Worm (Caenorhabditis elegans) whole organism, L1 larva: ENCODE results near the gene R11G10.3.

Source experiments
- C04F5.9 ChIP-seq: sonication (generic microtip); optimal IDR thresholded peaks from 2 replicates; lab custom pipeline; 2016; ENCODE audit warnings: missing genetic modification characterization, missing compliant biosample characterization
- C34B4.2 ChIP-seq: sonication (generic microtip); optimal IDR thresholded peaks from 2 replicates; lab custom pipeline; 2017; ENCODE audit warnings: mild to moderate bottlenecking, missing genetic modification characterization, missing compliant biosample characterization
- F16B12.6 ChIP-seq: fragments of 150-350 bp; optimal IDR thresholded peaks from 2 replicates; lab custom pipeline; 2014; ENCODE audit warnings: missing biosample characterization, missing genetic modification characterization
- Y116A8C.19 ChIP-seq: sonication (generic microtip); optimal IDR thresholded peaks from 2 replicates; lab custom pipeline; 2016; ENCODE audit warnings: missing compliant biosample characterization, missing genetic modification characterization, borderline replicate concordance
- aly-2 ChIP-seq: fragments of 150-350 bp; optimal IDR thresholded peaks from 2 replicates; lab custom pipeline; 2014; ENCODE audit warnings: missing biosample characterization, missing genetic modification characterization
- blmp-1 ChIP-seq: fragments of 150-350 bp; optimal IDR thresholded peaks from 2 replicates; lab custom pipeline; 2014; ENCODE audit warnings: missing biosample characterization, missing genetic modification characterization
- ceh-63 ChIP-seq: fragments of 200-800 bp; sonication (Bioruptor generic); optimal IDR thresholded peaks from 2 replicates; lab custom pipeline; 2018; ENCODE audit warnings: mild to moderate bottlenecking, missing genetic modification characterization, missing compliant biosample characterization
- ceh-8 ChIP-seq: fragments of 200-800 bp; sonication (Bioruptor generic); optimal IDR thresholded peaks from 2 replicates; lab custom pipeline; 2018; ENCODE audit warnings: mild to moderate bottlenecking, missing genetic modification characterization, moderate library complexity, missing compliant biosample characterization
- ceh-90 ChIP-seq: sonication (generic microtip); optimal IDR thresholded peaks from 2 replicates; lab custom pipeline; 2016; ENCODE audit warnings: missing genetic modification characterization, missing compliant biosample characterization
- dsc-1 ChIP-seq: sonication (generic microtip); optimal IDR thresholded peaks from 2 replicates; lab custom pipeline; 2016; ENCODE audit warnings: mild to moderate bottlenecking, missing genetic modification characterization, missing compliant biosample characterization
- egl-13 ChIP-seq: sonication (generic microtip); optimal IDR thresholded peaks from 2 replicates; lab custom pipeline; 2016; ENCODE audit warnings: missing genotype, missing genetic modification reagents, missing genetic modification characterization, missing compliant biosample characterization
- egl-27 ChIP-seq, 2 experiments: fragments of 150-350 bp in 1 of 2; sonication (generic microtip); optimal IDR thresholded peaks; 3 replicates each; lab custom pipeline; 2017 to 2018; ENCODE audit warnings: missing biosample characterization in 2 of 2, missing genetic modification characterization in 2 of 2, missing genetic modification reagents in 2 of 2
- elt-3 ChIP-seq, 6 experiments: fragments of 150-350 bp in 1 of 6; sonication (generic microtip); optimal IDR thresholded peaks; 2 replicates each; lab custom pipeline; 2017 to 2018; ENCODE audit warnings: missing biosample characterization in 6 of 6, missing genetic modification characterization in 6 of 6, inconsistent platforms in 1 of 6
- ets-5 ChIP-seq: fragments of 200-800 bp; sonication (Bioruptor generic); IDR thresholded peaks from 2 replicates; pipeline ENCODE4 v1.3.6; 2022; ENCODE audit warnings: missing genetic modification characterization, missing compliant biosample characterization
- fkh-10 ChIP-seq: sonication (generic microtip); optimal IDR thresholded peaks from 2 replicates; lab custom pipeline; 2017; ENCODE audit warnings: missing biosample characterization, missing genetic modification reagents, missing genetic modification characterization
- fkh-4 ChIP-seq: sonication (generic microtip); optimal IDR thresholded peaks from 2 replicates; lab custom pipeline; 2016; ENCODE audit warnings: missing compliant biosample characterization, missing genetic modification characterization, borderline replicate concordance
- fkh-8 ChIP-seq: sonication (generic microtip); optimal IDR thresholded peaks from 2 replicates; lab custom pipeline; 2016; ENCODE audit warnings: mild to moderate bottlenecking, missing genetic modification characterization, missing compliant biosample characterization
- fos-1 ChIP-seq: fragments of 150-350 bp; optimal IDR thresholded peaks from 2 replicates; lab custom pipeline; 2014; ENCODE audit warnings: missing biosample characterization, missing genetic modification characterization
- irx-1 ChIP-seq: sonication (generic microtip); optimal IDR thresholded peaks from 2 replicates; lab custom pipeline; 2016; ENCODE audit warnings: missing genetic modification characterization, missing compliant biosample characterization
- jun-1 ChIP-seq: fragments of 150-350 bp; optimal IDR thresholded peaks from 2 replicates; lab custom pipeline; 2014; ENCODE audit warnings: missing biosample characterization, missing genetic modification reagents, missing genetic modification characterization
- lin-13 ChIP-seq: fragments of 150-350 bp; optimal IDR thresholded peaks from 2 replicates; lab custom pipeline; 2014; ENCODE audit warnings: missing biosample characterization, missing genetic modification reagents, missing genetic modification characterization
- lin-39 ChIP-seq: fragments of 150-350 bp; optimal IDR thresholded peaks from 2 replicates; lab custom pipeline; 2014; ENCODE audit warnings: missing biosample characterization, missing genetic modification reagents, missing genetic modification characterization
- lir-3 ChIP-seq: sonication (generic microtip); optimal IDR thresholded peaks from 2 replicates; lab custom pipeline; 2016; ENCODE audit warnings: mild to moderate bottlenecking, missing genetic modification characterization, moderate library complexity, missing compliant biosample characterization; ENCODE audit not compliant: poor library complexity
- mdl-1 ChIP-seq, 2 experiments: fragments of 150-350 bp; optimal IDR thresholded peaks; 2 replicates each; lab custom pipeline; 2014 to 2017; ENCODE audit warnings: missing biosample characterization in 2 of 2, missing genetic modification characterization in 2 of 2, inconsistent platforms in 1 of 2
- nhr-19 ChIP-seq: fragments of 200-800 bp; sonication (Bioruptor generic); conservative IDR thresholded peaks from 2 replicates; pipeline ENCODE4 v1.3.6; 2022; ENCODE audit warnings: missing genetic modification characterization, missing compliant biosample characterization
- nhr-20 ChIP-seq: sonication (generic microtip); optimal IDR thresholded peaks from 2 replicates; lab custom pipeline; 2016; ENCODE audit warnings: mild to moderate bottlenecking, missing genetic modification characterization, missing compliant biosample characterization
- nhr-237 ChIP-seq: fragments of 150-350 bp; optimal IDR thresholded peaks from 2 replicates; lab custom pipeline; 2014; ENCODE audit warnings: missing biosample characterization, missing genetic modification characterization
- nhr-28 ChIP-seq: fragments of 150-350 bp; optimal IDR thresholded peaks from 2 replicates; lab custom pipeline; 2014; ENCODE audit warnings: missing biosample characterization, missing genetic modification characterization
- nhr-76 ChIP-seq: sonication (generic microtip); optimal IDR thresholded peaks from 2 replicates; lab custom pipeline; 2017; ENCODE audit warnings: missing biosample characterization, missing genetic modification characterization
- nhr-77 ChIP-seq: fragments of 150-350 bp; optimal IDR thresholded peaks from 2 replicates; lab custom pipeline; 2014; ENCODE audit warnings: missing biosample characterization, missing genetic modification characterization
- nhr-84 ChIP-seq: sonication (generic microtip); optimal IDR thresholded peaks from 2 replicates; lab custom pipeline; 2017; ENCODE audit warnings: missing biosample characterization, missing genetic modification characterization
- nhr-85 ChIP-seq: sonication (generic microtip); peaks from one replicate; lab custom pipeline; 2016; ENCODE audit warnings: missing genetic modification characterization, inconsistent platforms, missing compliant biosample characterization
- pag-3 ChIP-seq: sonication (generic microtip); optimal IDR thresholded peaks from 2 replicates; lab custom pipeline; 2017; ENCODE audit warnings: missing genetic modification characterization, mild to moderate bottlenecking, missing compliant biosample characterization, antibody characterized with exemption, borderline replicate concordance; ENCODE audit not compliant: insufficient read depth
- pax-3 ChIP-seq: fragments of 200-800 bp; sonication (Bioruptor generic); optimal IDR thresholded peaks from 2 replicates; lab custom pipeline; 2018; ENCODE audit warnings: mild to moderate bottlenecking, missing genetic modification characterization, moderate library complexity, missing compliant biosample characterization
- pqm-1 ChIP-seq: sonication (generic microtip); optimal IDR thresholded peaks from 3 replicates; lab custom pipeline; 2017; ENCODE audit warnings: missing biosample characterization, missing genetic modification characterization
- rnt-1 ChIP-seq: sonication (generic microtip); optimal IDR thresholded peaks from 2 replicates; lab custom pipeline; 2016; ENCODE audit warnings: mild to moderate bottlenecking, missing genetic modification characterization, moderate library complexity, missing compliant biosample characterization
- swsn-7 ChIP-seq: sonication (generic microtip); optimal IDR thresholded peaks from 2 replicates; lab custom pipeline; 2016; ENCODE audit warnings: missing genetic modification characterization, missing compliant biosample characterization
- tbx-2 ChIP-seq: sonication (generic microtip); optimal IDR thresholded peaks from 2 replicates; lab custom pipeline; 2016; ENCODE audit warnings: missing genetic modification characterization, missing compliant biosample characterization
- tlp-1 ChIP-seq: fragments of 150-350 bp; optimal IDR thresholded peaks from 2 replicates; lab custom pipeline; 2014; ENCODE audit warnings: missing biosample characterization, missing genetic modification characterization
- unc-130 ChIP-seq: fragments of 150-350 bp; optimal IDR thresholded peaks from 2 replicates; lab custom pipeline; 2017; ENCODE audit warnings: missing biosample characterization, missing genetic modification characterization, inconsistent platforms
- unc-62 ChIP-seq: fragments of 150-350 bp; optimal IDR thresholded peaks from 2 replicates; lab custom pipeline; 2014; ENCODE audit warnings: missing biosample characterization, missing genetic modification reagents, missing genetic modification characterization
- unc-98 ChIP-seq: fragments of 200-800 bp; sonication (Bioruptor generic); IDR thresholded peaks from 2 replicates; pipeline ENCODE4 v1.3.6; 2022; ENCODE audit warnings: missing genetic modification characterization, missing compliant biosample characterization
- vab-15 ChIP-seq: sonication (generic microtip); optimal IDR thresholded peaks from 2 replicates; lab custom pipeline; 2017; ENCODE audit warnings: missing genotype, mild to moderate bottlenecking, missing genetic modification characterization, missing compliant biosample characterization
- xbp-1 ChIP-seq: sonication (generic microtip); optimal IDR thresholded peaks from 2 replicates; lab custom pipeline; 2016; ENCODE audit warnings: missing genetic modification characterization, missing compliant biosample characterization
- zag-1 ChIP-seq: fragments of 150-350 bp; optimal IDR thresholded peaks from 2 replicates; lab custom pipeline; 2014; ENCODE audit warnings: missing biosample characterization, missing genetic modification characterization
- zip-4 ChIP-seq: fragments of 200-800 bp; sonication (Bioruptor generic); optimal IDR thresholded peaks from 2 replicates; lab custom pipeline; 2018; ENCODE audit warnings: mild to moderate bottlenecking, missing genetic modification characterization, moderate library complexity, missing compliant biosample characterization
- ztf-11 ChIP-seq, 2 experiments: sonication (generic microtip); optimal IDR thresholded peaks; 2 replicates each; lab custom pipeline; 2016 to 2017; ENCODE audit warnings: missing genetic modification characterization in 2 of 2, missing biosample characterization in 1 of 2, missing compliant biosample characterization in 1 of 2
- ztf-4 ChIP-seq: fragments of 150-350 bp; optimal IDR thresholded peaks from 2 replicates; lab custom pipeline; 2014; ENCODE audit warnings: missing biosample characterization, missing genetic modification characterization

The R11G10.3 gene

DNA sequence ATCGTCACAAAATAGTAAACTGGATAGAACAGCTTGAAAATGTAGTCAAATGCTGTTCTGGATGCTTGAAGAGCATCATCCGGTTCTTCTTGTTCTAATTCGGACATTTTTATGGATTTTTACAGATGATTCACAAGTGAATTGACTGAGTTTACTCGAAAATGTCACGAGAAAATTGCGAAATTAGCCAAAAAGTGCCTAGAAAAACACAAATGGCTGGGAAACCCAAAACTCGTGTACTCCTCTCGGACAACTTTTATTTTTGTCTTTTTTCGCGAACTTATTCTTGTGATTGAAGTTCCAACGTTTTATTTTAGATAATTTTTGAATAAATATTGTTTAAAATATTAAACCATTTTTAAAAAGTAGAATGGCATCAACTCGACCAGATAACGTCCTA, 28.3 kb downstream of the R11G10.3 start, which contains the start of the genes C56A3.4 and C56A3.5 (continued):
- TF ChIP-seq irx-1 (peak; percentile 80), lir-3 (tag; lab: Kevin White, UChicago) (peak; percentile 88), nhr-84 (tag; lab: Kevin White, UChicago) (no peak), lin-13 (peak; percentile 15), zag-1 (no peak), nhr-19 (GFP tag; lab: Robert Waterston, UW) (peak; percentile 65), pag-3 (tag; lab: Kevin White, UChicago) (no peak), ceh-90 (peak; percentile 87), unc-62 (GFP tag; lab: Kevin White, UChicago) (no peak), elt-3 (tag; optimal IDR thresholded peaks at IDR 0.05; lab: Kevin White, UChicago) (peak in 1 of 6 experiments; percentile 9), tbx-2 (peak; percentile 62), jun-1 (tag; lab: Kevin White, UChicago) (peak; percentile 27), ets-5 (no peak), vab-15 (tag; lab: Kevin White, UChicago) (no peak), swsn-7 (tag; lab: Kevin White, UChicago) (peak; percentile 50), fkh-8 (tag; lab: Kevin White, UChicago) (peak; percentile 68), pax-3 (tag; lab: Kevin White, UChicago) (peak; percentile 88), blmp-1 (peak; percentile 20), ceh-8 (GFP tag; lab: Kevin White, UChicago) (peak; percentile 20), nhr-237 (no peak), pqm-1 (tag; lab: Kevin White, UChicago) (no peak), rnt-1 (tag; lab: Kevin White, UChicago) (peak; percentile 94), ceh-63 (no peak), ztf-4 (tag; lab: Kevin White, UChicago) (no peak), egl-13 (tag; lab: Kevin White, UChicago) (peak; percentile 59), zip-4 (peak; percentile 82), nhr-28 (tag; lab: Kevin White, UChicago) (no peak), F16B12.6 (tag; lab: Kevin White, UChicago) (peak; percentile 17), unc-98 (peak; percentile 24; the same call in 1 of the 2 replicates), aly-2 (tag; lab: Kevin White, UChicago) (no peak), C34B4.2 (no peak), egl-27 (tag; optimal IDR thresholded peaks at IDR 0.05; lab: Kevin White, UChicago) (no peak), lin-39 (tag; lab: Kevin White, UChicago) (no peak), nhr-20 (tag; lab: Kevin White, UChicago) (peak; percentile 58), nhr-77 (tag; lab: Kevin White, UChicago) (no peak), ztf-11 (tag; optimal IDR thresholded peaks at IDR 0.05; lab: Kevin White, UChicago) (peak in 1 of 2 experiments; percentile 72), Y116A8C.19 (no peak), xbp-1 (peak; percentile 58), nhr-76 (no peak), tlp-1 (no peak), fkh-10 (no peak), fkh-4 (tag; lab: Kevin White, UChicago) (peak; percentile 67), unc-130 (tag; lab: Kevin White, UChicago) (no peak), fos-1 (tag; lab: Kevin White, UChicago) (peak; percentile 8), C04F5.9 (peak; percentile 8), nhr-85 (tag; lab: Kevin White, UChicago) (peak; percentile 79), mdl-1 (tag; optimal IDR thresholded peaks at IDR 0.05; lab: Kevin White, UChicago) (peak in 1 of 2 experiments; percentile 50), dsc-1 (tag; lab: Kevin White, UChicago) (peak; percentile 55)
